Worm (Caenorhabditis elegans): Measurements from ENCODE around the gene sre-50.

The sre-50 gene

ce11 chrII:12350737-12351275, 47.5 kb downstream of the sre-50 start:
- TF ChIP-seq ces-1 (GFP tag; optimal IDR thresholded peaks at IDR 0.05) (no peak), lsy-2 (tag; optimal IDR thresholded peaks at IDR 0.05) (peak; percentile 41)

- TF ChIP-seq sptf-1 (tag; optimal IDR thresholded peaks at IDR 0.05) (no peak), ceh-39 (tag; optimal IDR thresholded peaks at IDR 0.05) (no peak)
Measured at ce11 chrII:12352115-12352514, 48.8 kb downstream of the sre-50 start, which contains the start of gene ras-1. Gene ras-1, minus strand, starts transcription at chrII:12352243.

- TF ChIP-seq unc-62 (GFP tag; optimal IDR thresholded peaks at IDR 0.05) (no peak), lin-13 (tag; optimal IDR thresholded peaks at IDR 0.05) (no peak), mls-2 (tag; optimal IDR thresholded peaks at IDR 0.05) (no peak), lsy-2 (tag; optimal IDR thresholded peaks at IDR 0.05) (no peak), unc-120 (tag; optimal IDR thresholded peaks at IDR 0.05; ENCODE audit: poor library complexity, severe bottlenecking) (no peak), bed-3 (GFP tag; optimal IDR thresholded peaks at IDR 0.05) (no peak), mab-5 (tag; optimal IDR thresholded peaks at IDR 0.05) (no peak), mep-1 (tag; optimal IDR thresholded peaks at IDR 0.05) (no peak), sptf-1 (tag; optimal IDR thresholded peaks at IDR 0.05) (no peak), ceh-39 (tag; optimal IDR thresholded peaks at IDR 0.05) (no peak), flh-1 (GFP tag; optimal IDR thresholded peaks at IDR 0.05) (no peak), nhr-76 (tag; optimal IDR thresholded peaks at IDR 0.05) (no peak), elt-3 (tag; optimal IDR thresholded peaks at IDR 0.05) (no peak)
Measured at ce11 chrII:12353104-12353503, 49.8 kb downstream of the sre-50 start.

- TF ChIP-seq unc-62 (GFP tag; optimal IDR thresholded peaks at IDR 0.05) (peak; percentile 89), hlh-1 (tag; optimal IDR thresholded peaks at IDR 0.05) (peak; percentile 97), ceh-39 (tag; optimal IDR thresholded peaks at IDR 0.05) (no peak)
Measured at ce11 chrII:12353816-12354215, 50.5 kb downstream of the sre-50 start.
